Worm (Caenorhabditis elegans) whole organism, L1 larva: ENCODE data around the gene ZK637.14.

Source experiments
- C34B4.2 ChIP-seq: sonication (generic microtip); optimal IDR thresholded peaks from 2 replicates; lab custom pipeline; 2017; ENCODE audit warnings: mild to moderate bottlenecking, missing genetic modification characterization, missing compliant biosample characterization
- aha-1 ChIP-seq: fragments of 150-350 bp; optimal IDR thresholded peaks from 2 replicates; lab custom pipeline; 2014; ENCODE audit warnings: missing biosample characterization, missing genetic modification characterization
- aly-2 ChIP-seq: fragments of 150-350 bp; optimal IDR thresholded peaks from 2 replicates; lab custom pipeline; 2014; ENCODE audit warnings: missing biosample characterization, missing genetic modification characterization
- blmp-1 ChIP-seq: fragments of 150-350 bp; optimal IDR thresholded peaks from 2 replicates; lab custom pipeline; 2014; ENCODE audit warnings: missing biosample characterization, missing genetic modification characterization
- ceh-63 ChIP-seq: fragments of 200-800 bp; sonication (Bioruptor generic); optimal IDR thresholded peaks from 2 replicates; lab custom pipeline; 2018; ENCODE audit warnings: mild to moderate bottlenecking, missing genetic modification characterization, missing compliant biosample characterization
- ceh-90 ChIP-seq: sonication (generic microtip); optimal IDR thresholded peaks from 2 replicates; lab custom pipeline; 2016; ENCODE audit warnings: missing genetic modification characterization, missing compliant biosample characterization
- efl-1 ChIP-seq, 4 experiments: fragments of 150-350 bp; optimal IDR thresholded peaks in 3 of 4; peaks in 1 of 4; 1 replicate in 1 of 4; 2 replicates in 3 of 4; lab custom pipeline; 2014; ENCODE audit warnings: missing biosample characterization in 2 of 4, missing genetic modification characterization in 2 of 4, missing genetic modification reagents in 2 of 4
- efl-3 ChIP-seq: fragments of 200-800 bp; sonication (Bioruptor generic); optimal IDR thresholded peaks from 2 replicates; lab custom pipeline; 2018; ENCODE audit warnings: mild to moderate bottlenecking, missing genetic modification characterization, missing compliant biosample characterization
- egl-13 ChIP-seq: sonication (generic microtip); optimal IDR thresholded peaks from 2 replicates; lab custom pipeline; 2016; ENCODE audit warnings: missing genotype, missing genetic modification reagents, missing genetic modification characterization, missing compliant biosample characterization
- elt-2 ChIP-seq: sonication (generic microtip); optimal IDR thresholded peaks from 2 replicates; lab custom pipeline; 2016; ENCODE audit warnings: missing genetic modification characterization, mild to moderate bottlenecking, inconsistent platforms, missing compliant biosample characterization, missing genetic modification reagents
- elt-3 ChIP-seq, 6 experiments: fragments of 150-350 bp in 1 of 6; sonication (generic microtip); optimal IDR thresholded peaks; 2 replicates each; lab custom pipeline; 2017 to 2018; ENCODE audit warnings: missing biosample characterization in 6 of 6, missing genetic modification characterization in 6 of 6, inconsistent platforms in 1 of 6
- ets-5 ChIP-seq: fragments of 200-800 bp; sonication (Bioruptor generic); IDR thresholded peaks from 2 replicates; pipeline ENCODE4 v1.3.6; 2022; ENCODE audit warnings: missing genetic modification characterization, missing compliant biosample characterization
- fkh-4 ChIP-seq: sonication (generic microtip); optimal IDR thresholded peaks from 2 replicates; lab custom pipeline; 2016; ENCODE audit warnings: missing compliant biosample characterization, missing genetic modification characterization, borderline replicate concordance
- fkh-8 ChIP-seq: sonication (generic microtip); optimal IDR thresholded peaks from 2 replicates; lab custom pipeline; 2016; ENCODE audit warnings: mild to moderate bottlenecking, missing genetic modification characterization, missing compliant biosample characterization
- grh-1 ChIP-seq: fragments of 200-800 bp; sonication (Bioruptor generic); IDR thresholded peaks from 2 replicates; pipeline ENCODE4 v1.3.6; 2022; ENCODE audit warnings: missing genetic modification reagents, missing genetic modification characterization, missing compliant biosample characterization
- lin-13 ChIP-seq: fragments of 150-350 bp; optimal IDR thresholded peaks from 2 replicates; lab custom pipeline; 2014; ENCODE audit warnings: missing biosample characterization, missing genetic modification reagents, missing genetic modification characterization
- lin-15B ChIP-seq: fragments of 150-350 bp; sonication (generic microtip); optimal IDR thresholded peaks from 3 replicates; lab custom pipeline; 2014; ENCODE audit warnings: missing biosample characterization, missing genetic modification characterization
- lin-35 ChIP-seq, 2 experiments: fragments of 150-350 bp; optimal IDR thresholded peaks; 2 replicates each; lab custom pipeline; 2014; ENCODE audit warnings: missing biosample characterization in 2 of 2, missing genetic modification characterization in 2 of 2, missing genetic modification reagents in 2 of 2
- lir-3 ChIP-seq: sonication (generic microtip); optimal IDR thresholded peaks from 2 replicates; lab custom pipeline; 2016; ENCODE audit warnings: mild to moderate bottlenecking, missing genetic modification characterization, moderate library complexity, missing compliant biosample characterization; ENCODE audit not compliant: poor library complexity
- lsy-2 ChIP-seq, 2 experiments: fragments of 150-350 bp; optimal IDR thresholded peaks; 2 replicates each; lab custom pipeline; 2014; ENCODE audit warnings: missing biosample characterization in 2 of 2, missing genetic modification characterization in 2 of 2
- mdl-1 ChIP-seq, 2 experiments: fragments of 150-350 bp; optimal IDR thresholded peaks; 2 replicates each; lab custom pipeline; 2014 to 2017; ENCODE audit warnings: missing biosample characterization in 2 of 2, missing genetic modification characterization in 2 of 2, inconsistent platforms in 1 of 2
- nhr-19 ChIP-seq: fragments of 200-800 bp; sonication (Bioruptor generic); conservative IDR thresholded peaks from 2 replicates; pipeline ENCODE4 v1.3.6; 2022; ENCODE audit warnings: missing genetic modification characterization, missing compliant biosample characterization
- nhr-20 ChIP-seq: sonication (generic microtip); optimal IDR thresholded peaks from 2 replicates; lab custom pipeline; 2016; ENCODE audit warnings: mild to moderate bottlenecking, missing genetic modification characterization, missing compliant biosample characterization
- nhr-237 ChIP-seq: fragments of 150-350 bp; optimal IDR thresholded peaks from 2 replicates; lab custom pipeline; 2014; ENCODE audit warnings: missing biosample characterization, missing genetic modification characterization
- nhr-28 ChIP-seq: fragments of 150-350 bp; optimal IDR thresholded peaks from 2 replicates; lab custom pipeline; 2014; ENCODE audit warnings: missing biosample characterization, missing genetic modification characterization
- nhr-47 ChIP-seq: sonication (generic microtip); optimal IDR thresholded peaks from 2 replicates; lab custom pipeline; 2016; ENCODE audit warnings: mild to moderate bottlenecking, missing genetic modification characterization, moderate library complexity, missing compliant biosample characterization
- nhr-76 ChIP-seq: sonication (generic microtip); optimal IDR thresholded peaks from 2 replicates; lab custom pipeline; 2017; ENCODE audit warnings: missing biosample characterization, missing genetic modification characterization
- nhr-90 ChIP-seq: sonication (generic microtip); optimal IDR thresholded peaks from 2 replicates; lab custom pipeline; 2016; ENCODE audit warnings: mild to moderate bottlenecking, missing genetic modification characterization, missing compliant biosample characterization; ENCODE audit not compliant: poor library complexity
- pag-3 ChIP-seq: sonication (generic microtip); optimal IDR thresholded peaks from 2 replicates; lab custom pipeline; 2017; ENCODE audit warnings: missing genetic modification characterization, mild to moderate bottlenecking, missing compliant biosample characterization, antibody characterized with exemption, borderline replicate concordance; ENCODE audit not compliant: insufficient read depth
- pax-3 ChIP-seq: fragments of 200-800 bp; sonication (Bioruptor generic); optimal IDR thresholded peaks from 2 replicates; lab custom pipeline; 2018; ENCODE audit warnings: mild to moderate bottlenecking, missing genetic modification characterization, moderate library complexity, missing compliant biosample characterization
- pqm-1 ChIP-seq: sonication (generic microtip); optimal IDR thresholded peaks from 3 replicates; lab custom pipeline; 2017; ENCODE audit warnings: missing biosample characterization, missing genetic modification characterization
- snpc-4 ChIP-seq: fragments of 150-350 bp; optimal IDR thresholded peaks from 2 replicates; lab custom pipeline; 2014; ENCODE audit warnings: missing biosample characterization, missing genetic modification characterization
- sox-4 ChIP-seq: sonication (generic microtip); optimal IDR thresholded peaks from 2 replicates; lab custom pipeline; 2016; ENCODE audit warnings: missing genetic modification characterization, missing compliant biosample characterization
- sptf-1 ChIP-seq: fragments of 150-350 bp; optimal IDR thresholded peaks from 2 replicates; lab custom pipeline; 2014; ENCODE audit warnings: missing biosample characterization, missing genetic modification characterization
- unc-130 ChIP-seq: fragments of 150-350 bp; optimal IDR thresholded peaks from 2 replicates; lab custom pipeline; 2017; ENCODE audit warnings: missing biosample characterization, missing genetic modification characterization, inconsistent platforms
- unc-30 ChIP-seq: sonication (generic microtip); optimal IDR thresholded peaks from 2 replicates; lab custom pipeline; 2017; ENCODE audit warnings: missing biosample characterization, missing genetic modification characterization
- unc-62 ChIP-seq: fragments of 150-350 bp; optimal IDR thresholded peaks from 2 replicates; lab custom pipeline; 2014; ENCODE audit warnings: missing biosample characterization, missing genetic modification reagents, missing genetic modification characterization
- unc-98 ChIP-seq: fragments of 200-800 bp; sonication (Bioruptor generic); IDR thresholded peaks from 2 replicates; pipeline ENCODE4 v1.3.6; 2022; ENCODE audit warnings: missing genetic modification characterization, missing compliant biosample characterization
- xbp-1 ChIP-seq: sonication (generic microtip); optimal IDR thresholded peaks from 2 replicates; lab custom pipeline; 2016; ENCODE audit warnings: missing genetic modification characterization, missing compliant biosample characterization
- zag-1 ChIP-seq: fragments of 150-350 bp; optimal IDR thresholded peaks from 2 replicates; lab custom pipeline; 2014; ENCODE audit warnings: missing biosample characterization, missing genetic modification characterization
- ztf-11 ChIP-seq, 2 experiments: sonication (generic microtip); optimal IDR thresholded peaks; 2 replicates each; lab custom pipeline; 2016 to 2017; ENCODE audit warnings: missing genetic modification characterization in 2 of 2, missing biosample characterization in 1 of 2, missing compliant biosample characterization in 1 of 2

Gene ZK637.14

DNA sequence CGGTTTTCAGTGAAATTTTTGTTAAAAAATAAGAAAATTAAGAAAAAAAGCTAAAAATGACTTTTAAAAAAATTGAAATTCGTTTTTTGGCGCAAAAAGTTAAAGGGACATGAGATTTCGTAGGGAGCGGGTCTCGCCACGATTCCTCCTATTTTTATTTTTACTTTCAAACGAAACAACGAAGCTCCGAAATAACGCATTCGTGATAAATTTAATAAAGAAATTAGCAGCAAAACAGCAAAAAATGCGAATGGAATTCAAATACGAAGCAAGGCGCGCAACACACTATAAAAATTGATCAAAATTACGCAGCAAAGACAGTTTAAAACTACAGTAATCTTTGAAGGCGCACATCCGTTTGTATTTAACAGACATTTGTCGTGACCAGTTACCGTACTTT lies 10.8 kb upstream of the ZK637.14 start (continued):
- TF ChIP-seq efl-3 (GFP tag; lab: Kevin White, UChicago) (no peak), nhr-237 (no peak), lsy-2 (tag; optimal IDR thresholded peaks at IDR 0.05; lab: Kevin White, UChicago) (peak; percentile 79 to 93), ceh-63 (GFP tag; lab: Kevin White, UChicago) (no peak), unc-30 (tag; lab: Kevin White, UChicago) (no peak), lin-13 (peak; percentile 18), nhr-47 (peak; percentile 48), blmp-1 (peak; percentile 83), aha-1 (no peak), sptf-1 (tag; lab: Kevin White, UChicago) (no peak), lin-35 (GFP tag; optimal IDR thresholded peaks at IDR 0.05; lab: Kevin White, UChicago) (peak; percentile 76 to 89), nhr-90 (tag; lab: Kevin White, UChicago) (peak; percentile 9), zag-1 (tag; lab: Kevin White, UChicago) (no peak), elt-3 (tag; optimal IDR thresholded peaks at IDR 0.05; lab: Kevin White, UChicago) (no peak), grh-1 (GFP tag; lab: Robert Waterston, UW) (no peak), ceh-90 (no peak), nhr-28 (tag; lab: Kevin White, UChicago) (no peak), xbp-1 (tag; lab: Kevin White, UChicago) (peak; percentile 38), pag-3 (no peak), pqm-1 (no peak), nhr-20 (tag; lab: Kevin White, UChicago) (peak; percentile 50), snpc-4 (peak; percentile 1), mdl-1 (tag; optimal IDR thresholded peaks at IDR 0.05; lab: Kevin White, UChicago) (no peak), nhr-76 (tag; lab: Kevin White, UChicago) (no peak), egl-13 (tag; lab: Kevin White, UChicago) (no peak), elt-2 (tag; lab: Kevin White, UChicago) (no peak), aly-2 (tag; lab: Kevin White, UChicago) (no peak), lir-3 (no peak), unc-130 (tag; lab: Kevin White, UChicago) (no peak), sox-4 (tag; lab: Kevin White, UChicago) (no peak), C34B4.2 (tag; lab: Kevin White, UChicago) (no peak), lin-15B (tag; lab: Kevin White, UChicago) (peak; percentile 84), ztf-11 (tag; optimal IDR thresholded peaks at IDR 0.05; lab: Kevin White, UChicago) (no peak), fkh-4 (no peak), unc-98 (GFP tag; lab: Robert Waterston, UW) (no peak), pax-3 (tag; lab: Kevin White, UChicago) (no peak), nhr-19 (GFP tag; lab: Robert Waterston, UW) (peak; percentile 61)

DNA sequence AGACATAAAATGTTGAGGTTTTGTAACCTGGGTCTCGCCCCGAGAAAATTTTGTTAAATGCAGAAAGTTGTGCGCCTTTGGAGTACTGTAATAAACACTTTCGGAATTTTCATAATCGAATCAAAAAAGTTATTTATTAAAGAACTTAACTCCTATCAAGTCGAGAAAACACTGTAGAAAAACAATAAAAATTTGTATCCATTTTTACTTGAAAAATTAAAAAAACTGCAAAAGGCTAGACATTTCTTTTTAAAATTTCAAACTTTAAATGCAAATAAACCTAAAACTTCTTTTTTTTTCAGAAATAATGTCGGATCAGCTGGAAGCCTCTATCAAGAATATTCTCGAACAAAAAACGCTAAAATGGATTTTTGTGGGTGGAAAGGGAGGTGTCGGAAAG lies 5.8 kb upstream of the ZK637.14 start, which contains the start of gene asna-1:
Gene asna-1 (plus strand): TSS at position 301 of the 400 bp plus-strand sequence.
- TF ChIP-seq grh-1 (GFP tag; lab: Robert Waterston, UW) (no peak), lsy-2 (tag; optimal IDR thresholded peaks at IDR 0.05; lab: Kevin White, UChicago) (no peak), ets-5 (GFP tag; lab: Robert Waterston, UW) (no peak), unc-62 (GFP tag; lab: Kevin White, UChicago) (no peak), fkh-8 (no peak), fkh-4 (no peak), xbp-1 (tag; lab: Kevin White, UChicago) (no peak), efl-1 (optimal IDR thresholded peaks at IDR 0.05; lab: Kevin White, UChicago) (no peak), efl-1 (GFP tag; optimal IDR thresholded peaks at IDR 0.05 in 1 of 2; lab: Kevin White, UChicago) (no peak), lin-35 (GFP tag; optimal IDR thresholded peaks at IDR 0.05; lab: Kevin White, UChicago) (no peak), C34B4.2 (tag; lab: Kevin White, UChicago) (no peak)
